Fruit fly (Drosophila melanogaster) whole organism, prepupa: ENCODE data around the gene phr6-4.

Source experiments
- CG10669 ChIP-seq: fragments of 200-800 bp; sonication (Bioruptor generic); optimal IDR thresholded peaks from 3 replicates; lab custom pipeline; 2018; ENCODE audit warnings: missing biosample characterization, mild to moderate bottlenecking, missing genetic modification characterization, moderate library complexity
- cyc ChIP-seq: fragments of 200-800 bp; sonication (Bioruptor generic); optimal IDR thresholded peaks from 3 replicates; lab custom pipeline; 2016; ENCODE audit warnings: missing biosample characterization, missing genetic modification characterization

DNA sequence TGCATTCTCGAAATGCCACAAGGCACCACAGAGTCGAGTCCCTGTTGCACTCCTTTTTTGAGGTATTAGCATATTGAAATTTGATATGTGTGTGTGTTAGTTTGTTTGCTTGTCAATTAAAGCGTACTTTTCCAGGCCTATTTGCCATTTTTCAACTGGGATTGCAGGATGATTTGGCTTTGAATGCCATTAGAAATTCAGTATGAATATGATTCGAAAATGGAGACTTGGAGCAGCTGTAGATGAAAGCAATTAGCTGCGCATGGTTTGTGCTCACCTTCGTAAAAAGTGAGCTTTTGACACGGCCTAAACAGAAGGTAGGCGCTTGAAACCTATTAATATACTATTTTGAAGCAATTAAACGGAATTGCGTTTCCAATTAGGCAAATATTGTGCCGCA is 41.5 kb downstream of the phr6-4 start, which contains the start of gene CG31677:
- no peak for TF ChIP-seq CG10669 (GFP tag; lab: Kevin White, UChicago)
- TF ChIP-seq cyc (GFP tag; lab: Kevin White, UChicago), result no peak
